Fruit fly (Drosophila melanogaster) Kc167 (cell line): ENCODE results near the gene CG5171.

Experiments
- h ChIP-seq: fragments of >200 bp; optimal IDR thresholded peaks from 3 replicates; lab custom pipeline; 2018; ENCODE audit warnings: missing external identifiers
- insv ChIP-seq: fragments of >200 bp; optimal IDR thresholded peaks from 3 replicates; lab custom pipeline; 2018; ENCODE audit warnings: missing external identifiers
- psq ChIP-seq: fragments of >200 bp; optimal IDR thresholded peaks from 2 replicates; lab custom pipeline; 2017; ENCODE audit warnings: missing external identifiers

- TF ChIP-seq h: no peak
- TF ChIP-seq psq (lab: Kevin White, UChicago): no peak
- TF ChIP-seq insv (lab: Kevin White, UChicago): no peak
Measured at dm6 chr2L:7431861-7432601, 30.9 kb downstream of the CG5171 start.
